Worm (Caenorhabditis elegans): ENCODE data around the gene srb-17.

The srb-17 gene

ce11 chrIV:10467347-10467746, 10.3 kb upstream of the srb-17 start:
- TF ChIP-seq unc-62 (GFP tag; optimal IDR thresholded peaks at IDR 0.05): no peak

DNA sequence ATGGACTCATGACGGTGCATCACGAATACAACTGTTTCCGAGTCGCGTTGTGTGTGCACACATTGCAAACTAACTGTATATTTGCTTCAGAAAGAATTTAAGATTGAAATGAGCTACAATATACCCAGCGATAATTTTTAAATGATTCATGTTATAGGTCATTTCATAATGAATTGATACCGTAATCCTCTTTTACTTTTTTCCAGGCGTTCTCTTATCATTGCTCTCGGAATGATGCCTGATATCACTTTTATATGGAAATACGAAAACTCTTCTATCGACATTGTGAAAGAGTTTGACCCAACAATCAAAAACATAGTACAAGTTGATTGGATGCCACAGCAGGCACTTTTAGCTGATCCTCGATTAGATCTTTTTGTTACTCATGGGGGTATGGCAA, 9.4 kb upstream of the srb-17 start:
- TF ChIP-seq unc-62 (GFP tag; optimal IDR thresholded peaks at IDR 0.05): no peak

- no peak for TF ChIP-seq unc-62 (GFP tag; optimal IDR thresholded peaks at IDR 0.05)
Observed at ce11 chrIV:10465764-10466163, 8.7 kb upstream of the srb-17 start.

DNA sequence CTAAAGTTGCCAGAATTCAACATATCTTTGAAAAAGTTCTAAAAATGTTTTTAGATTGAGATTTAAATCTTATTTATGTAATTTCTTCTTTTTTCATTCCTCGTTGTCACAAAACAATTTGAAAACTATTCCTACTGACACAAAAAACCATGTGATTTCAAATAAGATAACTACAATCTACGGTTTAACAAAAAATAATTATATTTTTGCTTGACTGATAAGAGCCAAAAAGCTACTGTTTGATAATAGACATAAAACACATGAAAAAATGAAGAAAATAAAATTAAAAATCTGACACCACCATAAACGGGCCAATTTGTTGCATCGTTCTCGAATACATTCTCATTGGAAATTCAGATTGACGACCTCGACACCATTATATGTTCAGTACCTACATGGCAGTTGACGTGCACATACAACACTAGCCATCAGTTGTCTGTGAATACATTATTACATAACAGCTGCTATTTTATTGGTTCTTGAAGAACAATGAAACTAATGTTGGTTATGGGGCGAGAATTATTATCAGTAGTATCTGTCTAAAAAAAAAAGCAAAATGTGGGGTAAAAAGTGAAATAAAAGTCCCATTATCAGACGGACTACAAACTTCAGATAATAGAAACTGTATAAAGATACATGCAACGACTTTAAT, 7.1 kb upstream of the srb-17 start, which contains the start of gene ugt-43:
Gene ugt-43 (plus strand): TSS at position 602 of the 652 bp plus-strand sequence.
- TF ChIP-seq unc-62 (GFP tag; optimal IDR thresholded peaks at IDR 0.05): no peak

- no peak for TF ChIP-seq unc-62 (GFP tag; optimal IDR thresholded peaks at IDR 0.05)
Observed at ce11 chrIV:10463127-10463526, 6.1 kb upstream of the srb-17 start.

DNA sequence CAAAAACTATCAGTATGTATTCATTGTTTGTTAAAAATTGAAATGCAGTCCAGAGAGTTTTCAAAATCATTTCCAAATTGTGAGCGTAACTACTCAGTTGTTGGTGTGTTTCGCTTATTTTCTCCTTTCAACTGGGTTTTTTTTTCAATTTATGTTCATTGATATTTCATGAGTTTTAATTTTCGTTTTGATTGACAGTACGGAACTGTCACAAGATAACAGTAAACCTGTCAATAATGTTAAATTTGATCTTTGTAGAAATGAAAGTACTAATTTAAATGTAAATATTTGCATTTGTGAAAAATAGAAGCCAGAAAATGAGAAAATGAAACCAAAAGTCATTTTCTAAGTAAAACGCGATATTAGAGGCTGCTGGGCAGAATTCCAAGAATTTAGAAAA, 5.6 kb upstream of the srb-17 start:
- TF ChIP-seq unc-62 (GFP tag; optimal IDR thresholded peaks at IDR 0.05): no peak

DNA sequence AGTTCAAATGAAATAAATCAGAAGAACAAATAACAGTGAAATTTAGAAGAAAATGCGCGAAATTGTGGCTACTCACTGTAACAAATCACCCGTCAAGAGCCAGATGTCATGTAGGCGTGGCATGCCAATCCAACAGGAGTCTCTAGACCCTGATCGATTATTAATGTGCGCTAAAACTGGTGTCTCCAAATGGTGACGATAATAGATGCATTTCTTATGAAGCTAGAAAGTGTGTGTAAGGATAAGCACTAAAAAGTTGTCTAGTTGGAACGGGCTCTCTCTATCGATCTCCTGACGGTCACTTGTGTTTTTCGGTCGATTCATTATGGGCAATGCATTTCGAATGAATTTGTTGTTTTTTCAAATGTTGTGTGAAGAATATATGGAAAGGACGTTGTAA, 4.7 kb upstream of the srb-17 start, which contains the start of gene mec-3:
Gene mec-3 (minus strand): TSS at position 101 of the 400 bp plus-strand sequence.
- no peak for TF ChIP-seq unc-62 (GFP tag; optimal IDR thresholded peaks at IDR 0.05)

ce11 chrIV:10453001-10453400, 4.0 kb downstream of the srb-17 start, which contains the start of gene F01D4.8:
F01D4.8 (minus strand) TSS chrIV:10453101.
- TF ChIP-seq unc-62 (GFP tag; optimal IDR thresholded peaks at IDR 0.05): no peak

ce11 chrIV:10449799-10450198, 7.2 kb downstream of the srb-17 start, which contains the start of gene F13B12.4:
F13B12.4 (minus strand) TSS chrIV:10449899.
- TF ChIP-seq unc-62 (GFP tag; optimal IDR thresholded peaks at IDR 0.05): no peak

- TF ChIP-seq unc-62 (GFP tag; optimal IDR thresholded peaks at IDR 0.05): no peak
Observed at ce11 chrIV:10443510-10443909, 13.5 kb downstream of the srb-17 start, which contains the start of gene F13B12.7. F13B12.7 (plus strand) TSS chrIV:10443810.

ce11 chrIV:10442904-10443303, 14.1 kb downstream of the srb-17 start:
- no peak for TF ChIP-seq unc-62 (GFP tag; optimal IDR thresholded peaks at IDR 0.05)

DNA sequence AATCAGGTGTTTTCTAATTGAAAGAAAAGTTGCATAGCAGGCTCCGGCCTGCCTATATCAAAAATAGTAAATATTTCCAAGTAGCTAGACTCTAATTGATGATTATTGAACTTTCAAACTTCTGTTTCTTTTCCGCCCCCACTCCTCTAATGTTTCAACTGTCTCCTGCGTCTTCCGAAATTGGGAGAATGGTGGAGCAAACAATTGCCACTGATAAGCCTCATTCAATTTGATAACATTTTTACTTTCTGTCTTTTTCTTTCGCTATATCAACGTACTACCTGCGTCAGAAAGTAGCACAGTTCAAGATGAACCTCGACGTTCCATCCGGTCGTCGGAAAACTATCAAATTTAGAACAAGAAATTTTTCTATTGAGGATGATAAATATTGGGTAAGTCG, 18.1 kb downstream of the srb-17 start, which contains the start of gene F13B12.3:
Gene F13B12.3 (plus strand): TSS at position 223 of the 400 bp plus-strand sequence.
- no peak for TF ChIP-seq unc-62 (GFP tag; optimal IDR thresholded peaks at IDR 0.05)

DNA sequence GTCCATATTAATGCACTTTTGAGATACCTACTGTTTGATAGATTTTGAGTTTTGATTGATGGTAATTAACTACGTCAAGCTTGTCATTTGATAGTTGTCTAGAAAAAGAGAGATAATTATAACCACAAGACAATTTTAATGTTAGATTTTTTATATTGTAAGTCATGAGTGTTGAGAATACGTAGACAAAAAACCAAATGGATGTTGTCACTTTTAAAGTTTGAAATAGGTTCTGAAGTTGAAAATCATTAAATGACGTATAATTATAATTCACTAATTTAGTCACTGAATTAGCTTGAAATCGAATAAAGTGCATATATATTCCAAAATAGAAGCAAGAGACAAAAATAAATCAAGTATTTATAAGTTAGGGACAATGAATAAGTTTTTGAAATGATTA, 19.9 kb downstream of the srb-17 start:
- no peak for TF ChIP-seq unc-62 (GFP tag; optimal IDR thresholded peaks at IDR 0.05)

ce11 chrIV:10436401-10436800, 20.6 kb downstream of the srb-17 start, which contains the start of gene ins-1:
ins-1 (plus strand) TSS chrIV:10436701.
- TF ChIP-seq unc-62 (GFP tag; optimal IDR thresholded peaks at IDR 0.05): no peak

ce11 chrIV:10430507-10430906, 26.5 kb downstream of the srb-17 start:
- no peak for TF ChIP-seq unc-62 (GFP tag; optimal IDR thresholded peaks at IDR 0.05)

DNA sequence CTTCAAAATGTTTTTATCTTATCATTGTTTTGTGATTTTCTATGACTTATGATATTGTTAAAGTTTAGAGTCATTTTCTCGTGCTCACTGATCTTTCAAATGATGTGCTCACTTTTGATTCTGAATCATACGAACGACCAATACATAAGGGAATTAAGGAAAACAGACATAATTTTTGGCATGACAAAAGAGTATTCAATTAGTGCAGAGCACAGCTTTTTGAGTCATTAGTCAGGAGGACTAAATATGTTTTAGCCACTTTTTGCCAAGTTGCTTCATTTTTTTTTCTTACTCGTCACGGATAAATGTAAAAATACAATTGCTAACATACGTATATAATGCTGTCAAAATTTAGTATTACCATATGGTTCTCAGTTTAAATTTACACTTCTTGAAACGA, 27.9 kb downstream of the srb-17 start, which contains the start of gene F13B12.2:
Gene F13B12.2 (minus strand): TSS at position 2 of the 400 bp plus-strand sequence.
- TF ChIP-seq unc-62 (GFP tag; optimal IDR thresholded peaks at IDR 0.05): no peak

DNA sequence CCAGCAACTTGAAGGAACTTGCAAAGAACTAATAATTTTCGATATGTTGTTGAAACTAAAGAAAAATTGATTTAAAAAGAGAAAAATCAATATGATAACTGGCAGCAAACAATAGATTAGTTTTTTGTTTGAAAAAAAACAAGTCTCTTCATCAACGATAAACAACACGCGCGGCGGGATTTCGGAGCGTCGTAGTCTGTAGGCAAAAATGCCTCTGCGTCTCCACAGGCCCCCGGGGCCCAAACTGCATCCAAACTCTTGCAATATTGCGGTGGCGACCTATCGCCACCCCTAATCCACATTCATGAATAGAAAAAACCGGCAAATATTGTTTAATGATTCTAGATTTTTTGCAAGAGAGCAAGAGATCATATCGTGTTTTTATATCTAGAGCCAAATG, 31.9 kb downstream of the srb-17 start:
- TF ChIP-seq unc-62 (GFP tag; optimal IDR thresholded peaks at IDR 0.05): no peak
